Worm (Caenorhabditis elegans) whole organism, early embryonic: ENCODE results near the gene B0001.8.

Source experiments
- F13C5.2 ChIP-seq: sonication (generic microtip); optimal IDR thresholded peaks from 2 replicates; lab custom pipeline; 2017; ENCODE audit warnings: mild to moderate bottlenecking, missing genetic modification characterization, inconsistent platforms, missing compliant biosample characterization
- ama-1 ChIP-seq: fragments of 150-350 bp; optimal IDR thresholded peaks from 2 replicates; lab custom pipeline; 2014
- ceh-13 ChIP-seq: fragments of 200-800 bp; sonication (Bioruptor generic); optimal IDR thresholded peaks from 2 replicates; lab custom pipeline; 2018; ENCODE audit warnings: mild to moderate bottlenecking, missing genetic modification characterization, missing compliant biosample characterization
- ets-7 ChIP-seq: sonication (generic microtip); optimal IDR thresholded peaks from 2 replicates; lab custom pipeline; 2016; ENCODE audit warnings: missing genotype, missing genetic modification characterization, missing compliant biosample characterization
- tra-4 ChIP-seq: sonication (generic microtip); optimal IDR thresholded peaks from 2 replicates; lab custom pipeline; 2017; ENCODE audit warnings: missing genetic modification characterization, missing compliant biosample characterization

DNA sequence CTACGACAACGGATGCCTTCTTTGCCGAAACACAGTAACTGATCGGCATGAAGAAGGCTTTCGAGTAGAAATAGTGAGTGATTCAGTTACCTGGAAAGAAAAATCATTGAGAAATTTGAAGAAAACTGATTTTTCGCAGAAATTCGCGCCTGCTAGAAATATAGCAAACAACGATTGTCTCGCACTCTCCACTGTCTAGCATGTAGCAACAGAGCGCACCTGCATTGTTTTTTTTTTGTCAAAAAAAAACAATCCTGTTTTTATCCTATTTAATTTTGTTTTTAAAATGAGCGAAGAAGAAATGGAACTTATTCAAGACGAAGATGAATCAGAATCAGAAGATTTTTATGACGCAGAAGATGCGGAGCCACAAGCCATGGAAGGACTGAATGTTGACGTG, 19.8 kb downstream of the B0001.8 start, which contains the start of the genes ddb-1 and M18.6:
- TF ChIP-seq ets-7 (tag; lab: Kevin White, UChicago): no peak
- TF ChIP-seq F13C5.2: no peak
- TF ChIP-seq ceh-13 (GFP tag; lab: Kevin White, UChicago): no peak
- TF ChIP-seq tra-4 (tag; lab: Kevin White, UChicago): no peak
- no peak for TF ChIP-seq ama-1 (lab: Kevin White, UChicago)
